Worm (Caenorhabditis elegans): Measurements from ENCODE around the gene ssr-2.

- no peak for TF ChIP-seq snpc-4 (tag; optimal IDR thresholded peaks at IDR 0.05)
- no peak for TF ChIP-seq nhr-28 (tag; optimal IDR thresholded peaks at IDR 0.05)
- no peak for TF ChIP-seq mab-5 (tag; optimal IDR thresholded peaks at IDR 0.05)
- TF ChIP-seq nhr-12 (tag; optimal IDR thresholded peaks at IDR 0.05), result no peak
- TF ChIP-seq sptf-1 (tag; optimal IDR thresholded peaks at IDR 0.05), result no peak
- no peak for TF ChIP-seq lin-13 (tag; optimal IDR thresholded peaks at IDR 0.05)
- TF ChIP-seq elt-3 (tag; optimal IDR thresholded peaks at IDR 0.05), result no peak
- TF ChIP-seq mep-1 (tag; optimal IDR thresholded peaks at IDR 0.05), result no peak
- no peak for TF ChIP-seq ztf-11 (tag; optimal IDR thresholded peaks at IDR 0.05)
Observed at ce11 chrX:2857070-2857825, 29.7 kb upstream of the ssr-2 start, which contains the start of gene tra-4.
